Fruit fly (Drosophila melanogaster) whole organism, embryonic: Measurements from ENCODE around the gene dpy.

Experiments used
- CG15696 ChIP-seq: fragments of 200-800 bp; sonication (Bioruptor generic); optimal IDR thresholded peaks from 2 replicates; lab custom pipeline; 2019; ENCODE audit warnings: missing biosample characterization, mild to moderate bottlenecking, missing genetic modification characterization, moderate library complexity
- CG17186 ChIP-seq: fragments of 200-800 bp; sonication (Bioruptor generic); optimal IDR thresholded peaks from 3 replicates; lab custom pipeline; 2017; ENCODE audit warnings: missing biosample characterization, missing genetic modification reagents, missing genetic modification characterization
- CG3726 ChIP-seq: fragments of 200-800 bp; sonication (Bioruptor generic); IDR thresholded peaks from 3 replicates; pipeline ENCODE4, ENCODE4 v1.3.6; 2022; ENCODE audit warnings: missing biosample characterization, missing genetic modification characterization
- CG9817 ChIP-seq: fragments of 200-800 bp; sonication (Bioruptor generic); optimal IDR thresholded peaks from 2 replicates; lab custom pipeline; 2018; ENCODE audit warnings: missing biosample characterization, mild to moderate bottlenecking, missing genetic modification characterization, moderate library complexity
- Dad ChIP-seq: fragments of 200-800 bp; sonication (Bioruptor generic); optimal IDR thresholded peaks from 3 replicates; lab custom pipeline; 2016; ENCODE audit warnings: missing biosample characterization, missing genetic modification characterization
- NC2α ChIP-seq: fragments of 200-800 bp; sonication (Bioruptor generic); optimal IDR thresholded peaks from 2 replicates; lab custom pipeline; 2016; ENCODE audit warnings: missing biosample characterization, missing genetic modification characterization
- danr ChIP-seq: fragments of 200-800 bp; sonication (Bioruptor generic); IDR thresholded peaks from 2 replicates; pipeline ENCODE4 v1.3.6; 2022; ENCODE audit warnings: missing biosample characterization, missing genetic modification characterization
- eve ChIP-seq, 2 experiments: fragments of >200 bp; optimal IDR thresholded peaks; 2 replicates each; lab custom pipeline; 2017; ENCODE audit warnings: missing biosample characterization in 2 of 2, missing genetic modification characterization in 2 of 2
- lmd ChIP-seq: fragments of 200-800 bp; sonication (Bioruptor generic); IDR thresholded peaks from 2 replicates; pipeline ENCODE4 v1.3.6; 2022; ENCODE audit warnings: missing biosample characterization, missing genetic modification characterization
- otp ChIP-seq: fragments of 200-800 bp; sonication (Bioruptor generic); IDR thresholded peaks from 3 replicates; pipeline ENCODE4, ENCODE4 v1.3.6; 2022; ENCODE audit warnings: missing biosample characterization, missing genetic modification characterization
- pfk ChIP-seq: fragments of 200-800 bp; sonication (Bioruptor generic); optimal IDR thresholded peaks from 2 replicates; lab custom pipeline; 2018; ENCODE audit warnings: missing biosample characterization, mild to moderate bottlenecking, missing genetic modification characterization, moderate library complexity
- schlank ChIP-seq: fragments of 200-800 bp; sonication (Bioruptor generic); optimal IDR thresholded peaks from 2 replicates; lab custom pipeline; 2018; ENCODE audit warnings: missing biosample characterization, mild to moderate bottlenecking, missing genetic modification characterization
- seq ChIP-seq: fragments of 200-800 bp; sonication (Bioruptor generic); IDR thresholded peaks from 2 replicates; pipeline ENCODE4 v1.3.6; 2022; ENCODE audit warnings: missing biosample characterization, missing genetic modification characterization

DNA sequence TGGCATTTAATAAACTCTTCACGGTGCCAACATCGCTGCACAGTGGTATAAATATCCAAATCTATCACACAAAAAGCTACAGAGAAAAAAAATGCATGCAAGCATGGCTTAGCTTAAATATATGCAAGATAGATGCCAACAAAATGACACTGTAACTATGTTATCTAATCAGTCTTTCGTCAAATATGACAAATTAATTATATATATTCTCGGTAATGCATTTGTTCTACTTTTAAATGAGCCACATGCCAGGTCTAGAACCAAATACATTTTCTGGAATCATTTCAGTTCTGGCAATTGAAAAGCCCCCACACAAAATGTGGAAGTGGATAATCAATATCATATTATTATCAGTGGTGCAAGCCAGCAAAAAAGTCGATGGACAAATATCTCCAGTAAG, 26.9 kb upstream of the dpy start, which contains the start of gene BG642163:
- TF ChIP-seq schlank (tag; lab: Kevin White, UChicago) (no peak), eve (GFP tag; optimal IDR thresholded peaks at IDR 0.05; lab: Kevin White, UChicago) (no peak), NC2α (GFP tag; lab: Kevin White, UChicago) (no peak), pfk (no peak), CG3726 (no peak), CG9817 (no peak), danr (GFP tag; lab: Robert Waterston, UW) (no peak), lmd (GFP tag; lab: Robert Waterston, UW) (no peak), CG15696 (tag; lab: Kevin White, UChicago) (no peak), otp (no peak), seq (no peak), Dad (no peak), CG17186 (GFP tag; lab: Kevin White, UChicago) (no peak)
